Fruit fly (Drosophila melanogaster) whole organism, pupa: ENCODE measurements around the gene cad.

ENCODE experiments used
- CG10348 ChIP-seq: fragments of 200-800 bp; sonication (Bioruptor generic); IDR thresholded peaks from 2 replicates; pipeline ENCODE4 v1.3.6; 2022; ENCODE audit warnings: missing biosample characterization, missing genetic modification characterization
- CG12605 ChIP-seq: fragments of 200-800 bp; sonication (Bioruptor generic); IDR thresholded peaks from 2 replicates; pipeline ENCODE4 v1.3.6; 2022; ENCODE audit warnings: missing biosample characterization, missing genetic modification characterization
- CG13204 ChIP-seq: fragments of 200-800 bp; sonication (Bioruptor generic); optimal IDR thresholded peaks from 2 replicates; lab custom pipeline; 2018; ENCODE audit warnings: missing biosample characterization, mild to moderate bottlenecking, missing genetic modification characterization, moderate library complexity
- CG14655 ChIP-seq: fragments of 200-800 bp; sonication (Bioruptor generic); optimal IDR thresholded peaks from 3 replicates; lab custom pipeline; 2017; ENCODE audit warnings: mild to moderate bottlenecking, missing biosample characterization, missing genetic modification reagents, missing genetic modification characterization
- CG15710 ChIP-seq: fragments of 200-800 bp; sonication (Bioruptor generic); optimal IDR thresholded peaks from 2 replicates; lab custom pipeline; 2018; ENCODE audit warnings: missing biosample characterization, mild to moderate bottlenecking, missing genetic modification characterization, moderate library complexity
- CG17806 ChIP-seq: fragments of 200-800 bp; sonication (Bioruptor generic); optimal IDR thresholded peaks from 2 replicates; lab custom pipeline; 2018; ENCODE audit warnings: missing biosample characterization, mild to moderate bottlenecking, missing genetic modification characterization, moderate library complexity
- CG32121 ChIP-seq: fragments of 200-800 bp; sonication (Bioruptor generic); IDR thresholded peaks from 2 replicates; pipeline ENCODE4 v1.3.6; 2022; ENCODE audit warnings: missing biosample characterization, missing genetic modification characterization
- CG34367 ChIP-seq: fragments of 200-800 bp; sonication (Bioruptor generic); optimal IDR thresholded peaks from 2 replicates; lab custom pipeline; 2018; ENCODE audit warnings: missing biosample characterization, mild to moderate bottlenecking, missing genetic modification characterization
- CG4496 ChIP-seq: fragments of 200-800 bp; sonication (Bioruptor generic); IDR thresholded peaks from 3 replicates; pipeline ENCODE4 v1.3.6; 2022; ENCODE audit warnings: missing biosample characterization, missing genetic modification characterization
- CG8159 ChIP-seq: fragments of 200-800 bp; sonication (Bioruptor generic); optimal IDR thresholded peaks from 3 replicates; lab custom pipeline; 2018; ENCODE audit warnings: missing biosample characterization, mild to moderate bottlenecking, missing genetic modification characterization, moderate library complexity
- CG8301 ChIP-seq: fragments of 200-800 bp; sonication (Bioruptor generic); optimal IDR thresholded peaks from 2 replicates; lab custom pipeline; 2018; ENCODE audit warnings: missing biosample characterization, mild to moderate bottlenecking, missing genetic modification characterization
- CG9948 ChIP-seq: fragments of 200-800 bp; sonication (Bioruptor generic); optimal IDR thresholded peaks from 2 replicates; lab custom pipeline; 2018; ENCODE audit warnings: missing biosample characterization, mild to moderate bottlenecking, missing genetic modification characterization, moderate library complexity
- D1 ChIP-seq: fragments of 200-800 bp; sonication (Bioruptor generic); optimal IDR thresholded peaks from 2 replicates; lab custom pipeline; 2018; ENCODE audit warnings: missing biosample characterization, mild to moderate bottlenecking, missing genetic modification characterization, moderate library complexity
- EcR ChIP-seq: fragments of 200-800 bp; sonication (Bioruptor generic); optimal IDR thresholded peaks from 3 replicates; lab custom pipeline; 2019; ENCODE audit warnings: missing biosample characterization, missing genetic modification characterization, mild to moderate bottlenecking, moderate library complexity, missing genetic modification reagents
- Ets98B ChIP-seq: fragments of 200-800 bp; sonication (Bioruptor generic); IDR thresholded peaks from 2 replicates; pipeline ENCODE4 v1.3.6; 2022; ENCODE audit warnings: missing biosample characterization, missing genetic modification characterization
- Pif1A ChIP-seq: fragments of 200-800 bp; sonication (Bioruptor generic); optimal IDR thresholded peaks from 3 replicates; lab custom pipeline; 2016; ENCODE audit warnings: missing biosample characterization, missing genetic modification characterization
- Pif1B ChIP-seq: fragments of 200-800 bp; sonication (Bioruptor generic); optimal IDR thresholded peaks from 3 replicates; lab custom pipeline; 2016; ENCODE audit warnings: missing biosample characterization, missing genetic modification characterization
- Snoo ChIP-seq: fragments of 200-800 bp; sonication (Bioruptor generic); optimal IDR thresholded peaks from 3 replicates; lab custom pipeline; 2017; ENCODE audit warnings: missing biosample characterization, mild to moderate bottlenecking, missing genetic modification characterization, inconsistent platforms
- fd96Ca ChIP-seq: fragments of 200-800 bp; sonication (Bioruptor generic); IDR thresholded peaks from 3 replicates; pipeline ENCODE4 v1.3.6; 2022; ENCODE audit warnings: missing biosample characterization, missing genetic modification characterization
- gl ChIP-seq: fragments of 200-800 bp; sonication (Bioruptor generic); optimal IDR thresholded peaks from 2 replicates; lab custom pipeline; 2018; ENCODE audit warnings: missing biosample characterization, mild to moderate bottlenecking, missing genetic modification characterization
- rn ChIP-seq: fragments of 200-800 bp; sonication (Bioruptor generic); IDR thresholded peaks from 2 replicates; pipeline ENCODE4 v1.3.6; 2022; ENCODE audit warnings: missing biosample characterization, missing genetic modification characterization

Gene cad

dm6 chr2L:20812283-20813189 lies 42.0 kb downstream of the cad start:
- peak; percentile 29 for TF ChIP-seq CG15710 (tag; lab: Kevin White, UChicago)
- no peak for TF ChIP-seq CG12605 (GFP tag; lab: Robert Waterston, UW)
- TF ChIP-seq CG9948 (tag; lab: Kevin White, UChicago) = peak; percentile 45
- peak; percentile 17 for TF ChIP-seq CG14655 (GFP tag; lab: Kevin White, UChicago)
- TF ChIP-seq CG32121 (GFP tag; lab: Robert Waterston, UW) = no peak
- peak; percentile 10 for TF ChIP-seq CG34367 (tag; lab: Kevin White, UChicago)
- TF ChIP-seq CG8159 (tag; lab: Kevin White, UChicago) = peak; percentile 62
- TF ChIP-seq rn = 0 out of 2 replicates have a peak, but pooled peaks have one; percentile 18
- no peak for TF ChIP-seq Snoo
- peak; percentile 6 for TF ChIP-seq Pif1A
- no peak for TF ChIP-seq CG10348 (GFP tag; lab: Robert Waterston, UW)
- TF ChIP-seq CG17806 (tag; lab: Kevin White, UChicago) = peak; percentile 49
- no peak for TF ChIP-seq Ets98B (GFP tag; lab: Robert Waterston, UW)
- peak; percentile 91 for TF ChIP-seq EcR (GFP tag; lab: Kevin White, UChicago)
- peak; percentile 52; the same call in 2 of the 3 replicates for TF ChIP-seq CG4496 (GFP tag; lab: Robert Waterston, UW)
- TF ChIP-seq D1 (tag; lab: Kevin White, UChicago) = no peak
- TF ChIP-seq Pif1B (GFP tag; lab: Kevin White, UChicago) = peak; percentile 40
- peak; percentile 17 for TF ChIP-seq CG13204
- TF ChIP-seq fd96Ca (GFP tag; lab: Robert Waterston, UW) = no peak
- peak; percentile 43 for TF ChIP-seq gl (tag; lab: Kevin White, UChicago)
- TF ChIP-seq CG8301 (tag; lab: Kevin White, UChicago) = no peak
- TF ChIP-seq, all 21 proteins: peak for 13

DNA sequence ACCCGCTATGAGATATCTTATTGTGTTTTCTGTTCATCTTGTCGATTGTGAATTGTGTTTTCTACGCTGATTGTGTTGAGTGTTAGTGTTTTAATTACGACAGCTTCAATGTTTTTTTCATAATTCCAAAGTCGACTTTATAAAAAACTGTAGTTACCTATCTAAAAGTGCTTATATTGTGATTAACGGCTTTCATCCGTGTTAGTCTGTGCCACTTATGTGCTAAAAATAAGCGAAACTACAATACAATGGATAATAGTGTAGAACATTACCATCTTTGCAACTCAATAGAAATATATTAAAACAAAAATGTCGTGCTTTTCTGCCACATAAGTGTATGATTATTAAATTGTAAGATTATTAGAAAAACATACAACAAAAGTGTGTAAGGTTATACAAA lies 45.6 kb downstream of the cad start, which contains the start of gene CG33322:
Gene CG33322 (minus strand): TSS at position 101 of the 400 bp plus-strand sequence.
- TF ChIP-seq CG34367 (tag; lab: Kevin White, UChicago) (no peak), CG32121 (GFP tag; lab: Robert Waterston, UW) (no peak), CG8159 (tag; lab: Kevin White, UChicago) (no peak), CG13204 (no peak), CG14655 (GFP tag; lab: Kevin White, UChicago) (no peak), CG8301 (tag; lab: Kevin White, UChicago) (no peak), EcR (GFP tag; lab: Kevin White, UChicago) (no peak), Ets98B (GFP tag; lab: Robert Waterston, UW) (no peak), CG15710 (tag; lab: Kevin White, UChicago) (no peak), CG10348 (GFP tag; lab: Robert Waterston, UW) (no peak), CG12605 (GFP tag; lab: Robert Waterston, UW) (no peak), CG4496 (GFP tag; lab: Robert Waterston, UW) (no peak), CG17806 (tag; lab: Kevin White, UChicago) (no peak), gl (tag; lab: Kevin White, UChicago) (no peak), fd96Ca (GFP tag; lab: Robert Waterston, UW) (no peak), CG9948 (tag; lab: Kevin White, UChicago) (no peak), Snoo (no peak), D1 (tag; lab: Kevin White, UChicago) (no peak)

- TF ChIP-seq EcR (GFP tag; lab: Kevin White, UChicago) = no peak
- no peak for TF ChIP-seq Pif1B (GFP tag; lab: Kevin White, UChicago)
- TF ChIP-seq Pif1A = no peak
- TF ChIP-seq gl (tag; lab: Kevin White, UChicago) = no peak
- no peak for TF ChIP-seq CG15710 (tag; lab: Kevin White, UChicago)
- no peak for TF ChIP-seq CG32121 (GFP tag; lab: Robert Waterston, UW)
- no peak for TF ChIP-seq CG17806 (tag; lab: Kevin White, UChicago)
- TF ChIP-seq CG12605 (GFP tag; lab: Robert Waterston, UW) = no peak
- no peak for TF ChIP-seq CG8301 (tag; lab: Kevin White, UChicago)
- TF ChIP-seq CG9948 (tag; lab: Kevin White, UChicago) = no peak
- TF ChIP-seq D1 (tag; lab: Kevin White, UChicago) = no peak
- TF ChIP-seq Ets98B (GFP tag; lab: Robert Waterston, UW) = no peak
- TF ChIP-seq CG13204 = no peak
- no peak for TF ChIP-seq CG14655 (GFP tag; lab: Kevin White, UChicago)
- TF ChIP-seq CG34367 (tag; lab: Kevin White, UChicago) = no peak
- no peak for TF ChIP-seq CG10348 (GFP tag; lab: Robert Waterston, UW)
- no peak for TF ChIP-seq CG4496 (GFP tag; lab: Robert Waterston, UW)
- TF ChIP-seq fd96Ca (GFP tag; lab: Robert Waterston, UW) = no peak
- no peak for TF ChIP-seq Snoo
Observed at dm6 chr2L:20817170-20817569, 46.6 kb downstream of the cad start, which contains the start of gene CheB38b. TSS of gene CheB38b (minus strand) at chr2L:20817270.

- TF ChIP-seq CG34367 (tag; lab: Kevin White, UChicago) (no peak), CG14655 (GFP tag; lab: Kevin White, UChicago) (no peak), CG9948 (tag; lab: Kevin White, UChicago) (no peak), Ets98B (GFP tag; lab: Robert Waterston, UW) (no peak), CG17806 (tag; lab: Kevin White, UChicago) (no peak), CG4496 (GFP tag; lab: Robert Waterston, UW) (no peak), Snoo (no peak), CG15710 (tag; lab: Kevin White, UChicago) (no peak)
Observed at dm6 chr2L:20818432-20818831, 47.9 kb downstream of the cad start, which contains the start of gene CheB38a. TSS of gene CheB38a (minus strand) at chr2L:20818532.
